Worm (Caenorhabditis elegans): ENCODE data around the gene col-144.
A peak's percentile ranks its signal among the peaks of the same experiment; 100 is the strongest.

Gene col-144

ce11 chrV:9172989-9173388 lies 12.5 kb upstream of the col-144 start, which contains the start of gene gad-3:
TSS of gene gad-3 (minus strand) at chrV:9173005.
- TF ChIP-seq blmp-1 (tag; optimal IDR thresholded peaks at IDR 0.05) (peak; percentile 7), ceh-8 (GFP tag; optimal IDR thresholded peaks at IDR 0.05) (no peak), nhr-47 (tag; optimal IDR thresholded peaks at IDR 0.05) (no peak), C04F5.9 (tag; optimal IDR thresholded peaks at IDR 0.05) (no peak), mab-9 (GFP tag; IDR thresholded peaks at IDR 0.05) (no peak), nhr-85 (tag) (peak; percentile 41), lin-14 (GFP tag; optimal IDR thresholded peaks at IDR 0.05) (peak; percentile 41), elt-2 (tag; optimal IDR thresholded peaks at IDR 0.05) (peak; percentile 52), ztf-11 (tag; optimal IDR thresholded peaks at IDR 0.05) (no peak), pax-3 (tag; optimal IDR thresholded peaks at IDR 0.05) (no peak), Y116A8C.19 (tag; optimal IDR thresholded peaks at IDR 0.05; ENCODE audit: borderline replicate concordance) (no peak), unc-98 (GFP tag; IDR thresholded peaks at IDR 0.05) (no peak), pqm-1 (tag; optimal IDR thresholded peaks at IDR 0.05) (no peak), zag-1 (tag; optimal IDR thresholded peaks at IDR 0.05) (no peak), hlh-4 (tag; optimal IDR thresholded peaks at IDR 0.05) (no peak)

- TF ChIP-seq grh-1 (GFP tag; IDR thresholded peaks at IDR 0.05) (no peak), mdl-1 (tag; optimal IDR thresholded peaks at IDR 0.05) (no peak), xbp-1 (tag; optimal IDR thresholded peaks at IDR 0.05) (no peak), ceh-88 (GFP tag; IDR thresholded peaks at IDR 0.05) (no peak), F16B12.6 (tag; optimal IDR thresholded peaks at IDR 0.05) (no peak), nhr-90 (tag; optimal IDR thresholded peaks at IDR 0.05; ENCODE audit: poor library complexity) (no peak), ztf-4 (tag; optimal IDR thresholded peaks at IDR 0.05) (no peak), tlp-1 (tag; optimal IDR thresholded peaks at IDR 0.05) (no peak), fkh-8 (tag; optimal IDR thresholded peaks at IDR 0.05) (no peak), pag-3 (tag; optimal IDR thresholded peaks at IDR 0.05; ENCODE audit: borderline replicate concordance, insufficient read depth) (no peak), efl-3 (GFP tag; optimal IDR thresholded peaks at IDR 0.05) (no peak), elt-2 (tag; optimal IDR thresholded peaks at IDR 0.05) (no peak), alr-1 (tag; optimal IDR thresholded peaks at IDR 0.05; ENCODE audit: borderline replicate concordance) (no peak), unc-86 (tag; optimal IDR thresholded peaks at IDR 0.05) (no peak), C16A3.4 (tag; optimal IDR thresholded peaks at IDR 0.05) (no peak)
Measured at ce11 chrV:9168089-9168488, 7.6 kb upstream of the col-144 start, which contains the start of gene B0222.11. TSS of gene B0222.11 (minus strand) at chrV:9168189.

- TF ChIP-seq irx-1 (tag; optimal IDR thresholded peaks at IDR 0.05) (peak; percentile 35), elt-2 (tag; optimal IDR thresholded peaks at IDR 0.05) (no peak), lin-15B (tag; optimal IDR thresholded peaks at IDR 0.05) (no peak), grh-1 (GFP tag; IDR thresholded peaks at IDR 0.05) (peak; percentile 34), mep-1 (tag; optimal IDR thresholded peaks at IDR 0.05) (peak; percentile 32), fkh-4 (tag; optimal IDR thresholded peaks at IDR 0.05; ENCODE audit: borderline replicate concordance) (no peak), pax-3 (tag; optimal IDR thresholded peaks at IDR 0.05) (no peak), nhr-71 (tag; optimal IDR thresholded peaks at IDR 0.05) (peak; percentile 46), ztf-4 (tag; optimal IDR thresholded peaks at IDR 0.05) (no peak), F16B12.6 (tag; optimal IDR thresholded peaks at IDR 0.05) (no peak), nhr-84 (tag; optimal IDR thresholded peaks at IDR 0.05) (no peak), zag-1 (tag; optimal IDR thresholded peaks at IDR 0.05) (no peak), nhr-20 (tag; optimal IDR thresholded peaks at IDR 0.05) (peak; percentile 57), hpl-2 (GFP tag; optimal IDR thresholded peaks at IDR 0.05) (no peak), ces-1 (GFP tag; optimal IDR thresholded peaks at IDR 0.05) (no peak), pqm-1 (tag; optimal IDR thresholded peaks at IDR 0.05) (no peak), xbp-1 (tag; optimal IDR thresholded peaks at IDR 0.05) (no peak), ztf-11 (tag; optimal IDR thresholded peaks at IDR 0.05) (no peak), lin-14 (GFP tag; optimal IDR thresholded peaks at IDR 0.05) (peak; percentile 84), nhr-90 (tag; optimal IDR thresholded peaks at IDR 0.05; ENCODE audit: poor library complexity) (peak; percentile 33), ceh-8 (GFP tag; optimal IDR thresholded peaks at IDR 0.05) (no peak), nhr-28 (tag; optimal IDR thresholded peaks at IDR 0.05) (no peak), jun-1 (tag; optimal IDR thresholded peaks at IDR 0.05) (no peak), snu-23 (GFP tag; optimal IDR thresholded peaks at IDR 0.05) (peak; percentile 43), nhr-12 (tag; optimal IDR thresholded peaks at IDR 0.05) (no peak), unc-86 (tag; optimal IDR thresholded peaks at IDR 0.05) (no peak), mdl-1 (tag; optimal IDR thresholded peaks at IDR 0.05) (no peak), lsy-2 (tag; optimal IDR thresholded peaks at IDR 0.05) (peak in 1 of 2 experiments; percentile 19), isw-1 (GFP tag; IDR thresholded peaks at IDR 0.05) (no peak), C34B4.2 (tag; optimal IDR thresholded peaks at IDR 0.05) (no peak), tbx-2 (tag; optimal IDR thresholded peaks at IDR 0.05) (no peak), blmp-1 (tag; optimal IDR thresholded peaks at IDR 0.05) (peak; percentile 22), dsc-1 (tag; optimal IDR thresholded peaks at IDR 0.05) (no peak), tlp-1 (tag; optimal IDR thresholded peaks at IDR 0.05) (no peak), mab-9 (GFP tag; IDR thresholded peaks at IDR 0.05) (no peak), C16A3.4 (tag; optimal IDR thresholded peaks at IDR 0.05) (peak; percentile 12)
Measured at ce11 chrV:9166306-9166705, 5.9 kb upstream of the col-144 start.

Data from whole organism, L1 larva.